Fruit fly (Drosophila melanogaster) whole organism, embryonic: ENCODE measurements around the gene CG5390.
A peak's percentile ranks its signal among the peaks of the same experiment; 100 is the strongest.

Experiments used
- Awh ChIP-seq: fragments of 200-800 bp; sonication (Bioruptor generic); IDR thresholded peaks from 2 replicates; pipeline ENCODE4, ENCODE4 v1.3.6; 2022; ENCODE audit warnings: missing biosample characterization, missing genetic modification characterization
- BEAF-32 ChIP-seq: fragments of 200-800 bp; sonication (Bioruptor generic); optimal IDR thresholded peaks from 3 replicates; lab custom pipeline; 2017; ENCODE audit warnings: missing biosample characterization, missing genetic modification characterization, mild to moderate bottlenecking, moderate library complexity, missing genetic modification reagents
- Bgb ChIP-seq: fragments of 200-800 bp; sonication (Bioruptor generic); IDR thresholded peaks from 2 replicates; pipeline ENCODE4 v1.3.6; 2022; ENCODE audit warnings: missing biosample characterization, missing genetic modification characterization; ENCODE audit not compliant: partially characterized antibody
- CG10274 ChIP-seq: fragments of 200-800 bp; sonication (Bioruptor generic); optimal IDR thresholded peaks from 3 replicates; lab custom pipeline; 2017; ENCODE audit warnings: missing biosample characterization, mild to moderate bottlenecking, missing genetic modification characterization
- CG11560 ChIP-seq: fragments of 200-800 bp; sonication (Bioruptor generic); IDR thresholded peaks from 3 replicates; pipeline ENCODE4 v1.3.6; 2022; ENCODE audit warnings: missing biosample characterization, missing genetic modification characterization
- CG12071 ChIP-seq: fragments of 200-800 bp; sonication (Bioruptor generic); optimal IDR thresholded peaks from 3 replicates; lab custom pipeline; 2018; ENCODE audit warnings: missing biosample characterization, mild to moderate bottlenecking, missing genetic modification characterization
- CG12104 ChIP-seq: fragments of 200-800 bp; sonication (Bioruptor generic); optimal IDR thresholded peaks from 3 replicates; lab custom pipeline; 2016; ENCODE audit warnings: missing biosample characterization, missing genetic modification characterization
- CG12659 ChIP-seq: fragments of 200-800 bp; sonication (Bioruptor generic); optimal IDR thresholded peaks from 3 replicates; lab custom pipeline; 2017; ENCODE audit warnings: mild to moderate bottlenecking, missing biosample characterization, missing genetic modification reagents, missing genetic modification characterization
- CG13287 ChIP-seq: fragments of 200-800 bp; sonication (Bioruptor generic); IDR thresholded peaks from 2 replicates; pipeline ENCODE4 v1.3.6; 2022; ENCODE audit warnings: missing biosample characterization, missing genetic modification characterization; ENCODE audit not compliant: partially characterized antibody
- CG15601 ChIP-seq: fragments of 200-800 bp; sonication (Bioruptor generic); optimal IDR thresholded peaks from 3 replicates; lab custom pipeline; 2019; ENCODE audit warnings: missing biosample characterization, mild to moderate bottlenecking, missing genetic modification characterization, moderate library complexity
- CG1603 ChIP-seq: fragments of 200-800 bp; sonication (Bioruptor generic); optimal IDR thresholded peaks from 2 replicates; lab custom pipeline; 2019; ENCODE audit warnings: missing biosample characterization, mild to moderate bottlenecking, missing genetic modification characterization, moderate library complexity
- CG16813 ChIP-seq: fragments of 200-800 bp; sonication (Bioruptor generic); IDR thresholded peaks from 3 replicates; pipeline ENCODE4 v1.3.6; 2022; ENCODE audit warnings: missing biosample characterization, missing genetic modification characterization; ENCODE audit not compliant: partially characterized antibody
- CG17361 ChIP-seq: fragments of 200-800 bp; sonication (Bioruptor generic); IDR thresholded peaks from 3 replicates; pipeline ENCODE4 v1.3.6; 2022; ENCODE audit warnings: missing biosample characterization, missing genetic modification characterization
- CG17802 ChIP-seq: fragments of 200-800 bp; sonication (Bioruptor generic); optimal IDR thresholded peaks from 2 replicates; lab custom pipeline; 2018; ENCODE audit warnings: missing biosample characterization, mild to moderate bottlenecking, missing genetic modification characterization, moderate library complexity
- CG17829 ChIP-seq: fragments of 200-800 bp; optimal IDR thresholded peaks from 2 replicates; lab custom pipeline; 2019; ENCODE audit warnings: missing biosample characterization, mild to moderate bottlenecking, missing genetic modification characterization, moderate library complexity
- CG30403 ChIP-seq: fragments of 200-800 bp; sonication (Bioruptor generic); optimal IDR thresholded peaks from 3 replicates; lab custom pipeline; 2016; ENCODE audit warnings: missing biosample characterization, missing genetic modification characterization
- CG31365 ChIP-seq: fragments of 200-800 bp; sonication (Bioruptor generic); optimal IDR thresholded peaks from 2 replicates; lab custom pipeline; 2018; ENCODE audit warnings: missing biosample characterization, mild to moderate bottlenecking, missing genetic modification characterization
- CG34422 ChIP-seq: fragments of 200-800 bp; sonication (Bioruptor generic); IDR thresholded peaks from 3 replicates; pipeline ENCODE4 v1.3.6; 2022; ENCODE audit warnings: missing biosample characterization, missing genetic modification characterization
- CG3995 ChIP-seq: fragments of 200-800 bp; sonication (Bioruptor generic); optimal IDR thresholded peaks from 3 replicates; lab custom pipeline; 2016; ENCODE audit warnings: missing biosample characterization, missing genetic modification characterization
- CG5180 ChIP-seq: fragments of 200-800 bp; sonication (Bioruptor generic); optimal IDR thresholded peaks from 3 replicates; lab custom pipeline; 2017; ENCODE audit warnings: missing biosample characterization, missing genetic modification characterization, mild to moderate bottlenecking, moderate library complexity, missing genetic modification reagents
- CG6813 ChIP-seq: fragments of 200-800 bp; sonication (Bioruptor generic); optimal IDR thresholded peaks from 2 replicates; lab custom pipeline; 2017; ENCODE audit warnings: missing biosample characterization, missing genetic modification characterization, mild to moderate bottlenecking, moderate library complexity, missing genetic modification reagents
- CG7271 ChIP-seq: fragments of 200-800 bp; sonication (Bioruptor generic); optimal IDR thresholded peaks from 2 replicates; lab custom pipeline; 2018; ENCODE audit warnings: missing biosample characterization, mild to moderate bottlenecking, missing genetic modification characterization, moderate library complexity
- CG7963 ChIP-seq: fragments of 200-800 bp; sonication (Bioruptor generic); IDR thresholded peaks from 3 replicates; pipeline ENCODE4 v1.3.6; 2022; ENCODE audit warnings: missing biosample characterization, missing genetic modification characterization; ENCODE audit not compliant: partially characterized antibody
- CG9876 ChIP-seq: fragments of 200-800 bp; sonication (Bioruptor generic); optimal IDR thresholded peaks from 2 replicates; lab custom pipeline; 2016; ENCODE audit warnings: missing biosample characterization, missing genetic modification characterization
- CG9932 ChIP-seq: fragments of 200-800 bp; sonication (Bioruptor generic); IDR thresholded peaks from 2 replicates; pipeline ENCODE4 v1.3.6; 2022; ENCODE audit warnings: missing biosample characterization, missing genetic modification characterization
- ERR ChIP-seq: fragments of 200-800 bp; sonication (Bioruptor generic); optimal IDR thresholded peaks from 2 replicates; lab custom pipeline; 2016; ENCODE audit warnings: missing biosample characterization, missing genetic modification characterization
- Elba2 ChIP-seq: fragments of 200-800 bp; sonication (Bioruptor generic); optimal IDR thresholded peaks from 3 replicates; lab custom pipeline; 2016; ENCODE audit warnings: missing biosample characterization, missing genetic modification characterization
- Ets65A ChIP-seq: fragments of 200-800 bp; sonication (Bioruptor generic); peaks from one replicate; lab custom pipeline; 2016; ENCODE audit warnings: missing biosample characterization, missing genetic modification characterization
- H15 ChIP-seq: fragments of 200-800 bp; sonication (Bioruptor generic); IDR thresholded peaks from 3 replicates; pipeline ENCODE4 v1.3.6; 2022; ENCODE audit warnings: missing biosample characterization, missing genetic modification characterization
- Hsf ChIP-seq: fragments of 200-800 bp; sonication (Bioruptor generic); optimal IDR thresholded peaks from 3 replicates; lab custom pipeline; 2016; ENCODE audit warnings: missing biosample characterization, missing genetic modification characterization
- Myb ChIP-seq: fragments of 200-800 bp; sonication (Bioruptor generic); optimal IDR thresholded peaks from 2 replicates; lab custom pipeline; 2016; ENCODE audit warnings: missing biosample characterization, missing genetic modification characterization
- Pdp1 ChIP-seq, 2 experiments: fragments of 200-800 bp; sonication (Bioruptor generic); optimal IDR thresholded peaks; 3 replicates each; lab custom pipeline; 2016; ENCODE audit warnings: missing biosample characterization in 2 of 2, missing genetic modification characterization in 2 of 2, mild to moderate bottlenecking in 1 of 2, moderate library complexity in 1 of 2
- Poxn ChIP-seq: fragments of 200-800 bp; sonication (Bioruptor generic); IDR thresholded peaks from 2 replicates; pipeline ENCODE4 v1.3.6; 2022; ENCODE audit warnings: missing biosample characterization, missing genetic modification characterization
- Scr ChIP-seq: fragments of 200-800 bp; sonication (Bioruptor generic); IDR thresholded peaks from 2 replicates; pipeline ENCODE4 v1.3.6; 2022; ENCODE audit warnings: missing biosample characterization, missing genetic modification characterization; ENCODE audit not compliant: partially characterized antibody
- Sry-β ChIP-seq: fragments of 200-800 bp; sonication (Bioruptor generic); optimal IDR thresholded peaks from 2 replicates; lab custom pipeline; 2018; ENCODE audit warnings: missing biosample characterization, mild to moderate bottlenecking, missing genetic modification characterization, moderate library complexity
- Vsx1 ChIP-seq: fragments of 200-800 bp; sonication (Bioruptor generic); optimal IDR thresholded peaks from 2 replicates; lab custom pipeline; 2017; ENCODE audit warnings: missing biosample characterization, mild to moderate bottlenecking, missing genetic modification characterization, missing genetic modification reagents
- bbx ChIP-seq: fragments of 200-800 bp; sonication (Bioruptor generic); IDR thresholded peaks from 2 replicates; pipeline ENCODE4 v1.3.6; 2022; ENCODE audit warnings: missing biosample characterization, missing genetic modification characterization; ENCODE audit not compliant: partially characterized antibody
- bsh ChIP-seq, 2 experiments: fragments of 200-800 bp; sonication (Bioruptor generic); optimal IDR thresholded peaks; 2 replicates each; lab custom pipeline; 2017 to 2018; ENCODE audit warnings: mild to moderate bottlenecking in 2 of 2, missing biosample characterization in 2 of 2, missing genetic modification characterization in 2 of 2, moderate library complexity in 1 of 2
- dati ChIP-seq: fragments of 200-800 bp; sonication (Bioruptor generic); IDR thresholded peaks from 2 replicates; pipeline ENCODE4 v1.3.6; 2022; ENCODE audit warnings: missing biosample characterization, missing genetic modification characterization
- maf-S ChIP-seq: fragments of 200-800 bp; sonication (Bioruptor generic); optimal IDR thresholded peaks from 2 replicates; lab custom pipeline; 2016; ENCODE audit warnings: missing biosample characterization, missing genetic modification characterization
- nmo ChIP-seq: fragments of 200-800 bp; sonication (Bioruptor generic); optimal IDR thresholded peaks from 2 replicates; lab custom pipeline; 2018; ENCODE audit warnings: missing biosample characterization, mild to moderate bottlenecking, missing genetic modification characterization, moderate library complexity
- p53 ChIP-seq: fragments of 200-800 bp; sonication (Bioruptor generic); optimal IDR thresholded peaks from 2 replicates; lab custom pipeline; 2016; ENCODE audit warnings: missing biosample characterization, missing genetic modification characterization
- pfk ChIP-seq: fragments of 200-800 bp; sonication (Bioruptor generic); optimal IDR thresholded peaks from 2 replicates; lab custom pipeline; 2018; ENCODE audit warnings: missing biosample characterization, mild to moderate bottlenecking, missing genetic modification characterization, moderate library complexity
- ranshi ChIP-seq: fragments of 200-800 bp; sonication (Bioruptor generic); IDR thresholded peaks from 2 replicates; pipeline ENCODE4 v1.3.6; 2022; ENCODE audit warnings: missing biosample characterization, missing genetic modification characterization
- sima ChIP-seq: fragments of 200-800 bp; sonication (Bioruptor generic); optimal IDR thresholded peaks from 2 replicates; lab custom pipeline; 2016; ENCODE audit warnings: missing biosample characterization, missing genetic modification characterization
- sna ChIP-seq: fragments of 200-800 bp; sonication (Bioruptor generic); IDR thresholded peaks from 2 replicates; pipeline ENCODE4 v1.3.6; 2022; ENCODE audit warnings: missing biosample characterization, missing genetic modification characterization; ENCODE audit not compliant: partially characterized antibody
- ssp ChIP-seq: fragments of 200-800 bp; sonication (Bioruptor generic); IDR thresholded peaks from 2 replicates; pipeline ENCODE4 v1.3.6; 2022; ENCODE audit warnings: missing biosample characterization, missing genetic modification characterization

The CG5390 gene

DNA sequence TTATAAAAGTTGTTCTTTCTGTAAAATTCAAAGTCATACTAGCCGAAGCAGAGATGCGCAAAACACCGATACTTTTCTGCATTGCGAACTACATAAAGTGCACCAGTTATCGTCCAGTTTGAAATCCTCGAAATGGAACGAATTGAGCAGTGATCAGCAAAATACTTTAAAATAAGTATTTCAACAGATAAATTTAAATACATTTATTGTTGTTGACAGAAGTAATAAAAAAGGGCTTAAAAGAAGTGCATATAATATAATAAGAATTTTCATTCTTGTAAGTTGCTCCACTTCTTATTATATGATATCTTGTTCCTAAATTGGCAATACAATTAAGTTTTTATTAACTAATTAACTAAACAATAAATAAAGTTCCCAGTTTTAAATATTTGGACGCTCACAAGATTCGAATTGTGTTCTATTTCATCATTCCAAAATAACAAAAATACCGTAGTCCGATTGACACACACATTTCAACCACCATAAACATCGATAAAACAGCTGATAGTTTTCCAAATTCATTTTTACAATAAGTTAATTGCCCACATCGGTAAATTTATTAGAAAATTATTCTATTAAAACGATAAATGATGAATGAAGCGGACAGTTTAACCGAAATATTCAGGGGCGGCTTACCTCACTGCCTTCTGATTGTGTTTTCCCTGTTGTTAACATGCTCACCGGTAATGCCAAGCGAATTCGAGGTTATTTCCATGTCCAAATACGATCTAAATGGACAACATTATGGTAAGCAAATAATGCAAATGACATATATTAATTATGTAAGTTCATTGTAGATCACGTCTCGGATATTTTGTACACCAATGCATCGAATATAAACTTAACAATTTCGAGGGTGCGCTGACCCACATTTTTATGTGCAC is 8.2 kb upstream of the CG5390 start, which contains the start of the genes Usp14 and CG4972 (continued):
- no peak for TF ChIP-seq p53
- peak; percentile 45 for TF ChIP-seq CG30403 (GFP tag; lab: Kevin White, UChicago)
- no peak; the same call in 1 of the 2 replicates for TF ChIP-seq CG9932
- 0 out of 2 replicates have a peak, but pooled peaks have one; percentile 9 for TF ChIP-seq sna (GFP tag; lab: Robert Waterston, UW)
- no peak for TF ChIP-seq bsh (GFP tag; optimal IDR thresholded peaks at IDR 0.05; lab: Kevin White, UChicago)
- peak; percentile 19 for TF ChIP-seq CG17829 (tag; lab: Kevin White, UChicago)
- peak; percentile 99 for TF ChIP-seq CG1603 (tag; lab: Kevin White, UChicago)
- peak; percentile 42 for TF ChIP-seq bbx (GFP tag; lab: Robert Waterston, UW)
- no peak for TF ChIP-seq CG9876
- TF ChIP-seq dati (GFP tag; lab: Robert Waterston, UW): no peak
- TF ChIP-seq CG17802 (tag; lab: Kevin White, UChicago): peak; percentile 86
- TF ChIP-seq CG31365 (tag; lab: Kevin White, UChicago): no peak
- TF ChIP-seq CG13287: peak; percentile 23; the same call in 1 of the 2 replicates
- no peak for TF ChIP-seq H15 (GFP tag; lab: Robert Waterston, UW)
- no peak for TF ChIP-seq Vsx1 (GFP tag; lab: Kevin White, UChicago)
- no peak for TF ChIP-seq CG10274
- TF ChIP-seq Bgb (GFP tag; lab: Robert Waterston, UW): peak; percentile 38; the same call in 1 of the 2 replicates
- TF ChIP-seq CG15601 (tag; lab: Kevin White, UChicago): peak; percentile 11
- TF ChIP-seq ranshi (GFP tag; lab: Robert Waterston, UW): no peak
- TF ChIP-seq Ets65A (GFP tag; lab: Kevin White, UChicago): peak; percentile 25
- peak; percentile 61 for TF ChIP-seq Sry-β (GFP tag; lab: Kevin White, UChicago)
- TF ChIP-seq CG6813 (GFP tag; lab: Kevin White, UChicago): no peak
- 0 out of 3 replicates have a peak, but pooled peaks have one; percentile 6 for TF ChIP-seq CG7963 (GFP tag; lab: Robert Waterston, UW)
- peak; percentile 83 for TF ChIP-seq ssp (GFP tag; lab: Robert Waterston, UW)
- no peak for TF ChIP-seq maf-S (GFP tag; lab: Kevin White, UChicago)
- peak; percentile 92 for TF ChIP-seq pfk (GFP tag; lab: Kevin White, UChicago)
- TF ChIP-seq CG7271 (tag; lab: Kevin White, UChicago): no peak
- TF ChIP-seq Poxn (GFP tag; lab: Robert Waterston, UW): no peak
- TF ChIP-seq CG16813 (GFP tag; lab: Robert Waterston, UW): 0 out of 3 replicates have a peak, but pooled peaks have one; percentile 41
- no peak for TF ChIP-seq sima (GFP tag; lab: Kevin White, UChicago)
- TF ChIP-seq nmo (GFP tag; lab: Kevin White, UChicago): peak; percentile 71
- peak; percentile 41 for TF ChIP-seq Myb (GFP tag; lab: Kevin White, UChicago)
- TF ChIP-seq CG11560 (tag; lab: Robert Waterston, UW): no peak
- 0 out of 3 replicates have a peak, but pooled peaks have one; percentile 15 for TF ChIP-seq CG34422 (GFP tag; lab: Robert Waterston, UW)
- TF ChIP-seq Scr (GFP tag; lab: Robert Waterston, UW): peak; percentile 54; the same call in 1 of the 2 replicates
- peak in 1 of 2 experiments; percentile 27 for TF ChIP-seq Pdp1 (GFP tag; optimal IDR thresholded peaks at IDR 0.05; lab: Kevin White, UChicago)
- no peak for TF ChIP-seq ERR (GFP tag; lab: Kevin White, UChicago)
- peak; percentile 77; the same call in 2 of the 3 replicates for TF ChIP-seq CG17361 (GFP tag; lab: Robert Waterston, UW)
- peak; percentile 20 for TF ChIP-seq CG12104 (GFP tag; lab: Kevin White, UChicago)
- peak; percentile 3 for TF ChIP-seq Elba2 (GFP tag; lab: Kevin White, UChicago)
- peak; percentile 80 for TF ChIP-seq BEAF-32 (GFP tag; lab: Kevin White, UChicago)
- peak; percentile 77 for TF ChIP-seq CG3995 (GFP tag; lab: Kevin White, UChicago)
- TF ChIP-seq Awh: no peak
- TF ChIP-seq Hsf (GFP tag; lab: Kevin White, UChicago): no peak
- no peak for TF ChIP-seq CG12071 (GFP tag; lab: Kevin White, UChicago)
- peak; percentile 41 for TF ChIP-seq CG12659 (GFP tag; lab: Kevin White, UChicago)
- TF ChIP-seq CG5180 (GFP tag; lab: Kevin White, UChicago): no peak
